Fruit fly (Drosophila melanogaster): ENCODE measurements around the gene CG13643.

CG13643 gene

dm6 chr3R:24870389-24871048 lies 35.3 kb downstream of the CG13643 start, which contains the start of gene CycB3 (continued):
- TF ChIP-seq Opbp (GFP tag; IDR thresholded peaks at IDR 0.05; ENCODE audit: partially characterized antibody) (peak; percentile 56; the same call in 2 of the 3 replicates), ara (GFP tag; IDR thresholded peaks at IDR 0.05) (no peak), CG31224 (GFP tag; IDR thresholded peaks at IDR 0.05) (no peak), Usf (GFP tag; optimal IDR thresholded peaks at IDR 0.05) (no peak), CG10543 (GFP tag; optimal IDR thresholded peaks at IDR 0.05) (no peak), vvl (GFP tag; IDR thresholded peaks at IDR 0.05) (peak; percentile 64), CG7372 (GFP tag; IDR thresholded peaks at IDR 0.05) (no peak), Xbp1 (GFP tag; optimal IDR thresholded peaks at IDR 0.05) (no peak), ham (GFP tag; IDR thresholded peaks at IDR 0.05) (no peak), CG12769 (tag; optimal IDR thresholded peaks at IDR 0.05) (no peak), CG13296 (GFP tag; optimal IDR thresholded peaks at IDR 0.05) (no peak), cwo (GFP tag; optimal IDR thresholded peaks at IDR 0.05) (no peak), Taf1 (GFP tag; IDR thresholded peaks at IDR 0.05) (no peak), tll (GFP tag; optimal IDR thresholded peaks at IDR 0.05) (peak in 1 of 2 experiments; percentile 33), CG4707 (GFP tag; optimal IDR thresholded peaks at IDR 0.05) (no peak), CG8290 (GFP tag; optimal IDR thresholded peaks at IDR 0.05) (no peak), CG8290 (tag; optimal IDR thresholded peaks at IDR 0.05) (no peak), ttk (GFP tag; IDR thresholded peaks at IDR 0.05) (peak; percentile 20; the same call in 1 of the 2 replicates), Sox100B (GFP tag; optimal IDR thresholded peaks at IDR 0.05) (no peak), CG17359 (tag; optimal IDR thresholded peaks at IDR 0.05) (no peak), CG7963 (GFP tag; IDR thresholded peaks at IDR 0.05; ENCODE audit: partially characterized antibody) (no peak), zfh1 (GFP tag; IDR thresholded peaks at IDR 0.05) (peak; percentile 43; the same call in 1 of the 3 replicates), B-H2 (GFP tag; optimal IDR thresholded peaks at IDR 0.05) (no peak), Dip2 (GFP tag; IDR thresholded peaks at IDR 0.05) (no peak), Scr (GFP tag; IDR thresholded peaks at IDR 0.05; ENCODE audit: partially characterized antibody) (peak; percentile 44; the same call in 1 of the 2 replicates), Chrac-16 (GFP tag; optimal IDR thresholded peaks at IDR 0.05) (no peak), wek (GFP tag; optimal IDR thresholded peaks at IDR 0.05) (peak; percentile 100), CG42726 (GFP tag; IDR thresholded peaks at IDR 0.05; ENCODE audit: partially characterized antibody) (0 out of 2 replicates have a peak, but pooled peaks have one; percentile 6), CG11456 (GFP tag; IDR thresholded peaks at IDR 0.05) (no peak), grau (tag; optimal IDR thresholded peaks at IDR 0.05) (peak; percentile 16), CG30020 (tag; optimal IDR thresholded peaks at IDR 0.05) (peak; percentile 8), Ptx1 (GFP tag; IDR thresholded peaks at IDR 0.05) (no peak), Hmx (GFP tag; optimal IDR thresholded peaks at IDR 0.05) (no peak), CG11560 (tag; IDR thresholded peaks at IDR 0.05) (no peak), Drgx (GFP tag; IDR thresholded peaks at IDR 0.05) (no peak), ase (GFP tag; IDR thresholded peaks at IDR 0.05) (peak; percentile 36; the same call in 1 of the 3 replicates), rib (GFP tag; IDR thresholded peaks at IDR 0.05) (no peak), CG17829 (tag; optimal IDR thresholded peaks at IDR 0.05) (peak; percentile 54), dpn (GFP tag; optimal IDR thresholded peaks at IDR 0.05) (peak in 1 of 2 experiments; percentile 2), bbx (GFP tag; IDR thresholded peaks at IDR 0.05; ENCODE audit: partially characterized antibody) (peak; percentile 50; the same call in 1 of the 2 replicates), Asciz (GFP tag; optimal IDR thresholded peaks at IDR 0.05) (no peak), luna (GFP tag; optimal IDR thresholded peaks at IDR 0.05) (no peak), Blimp-1 (GFP tag; optimal IDR thresholded peaks at IDR 0.05) (no peak), NC2β (GFP tag; optimal IDR thresholded peaks at IDR 0.05) (peak; percentile 51), CG18619 (GFP tag; optimal IDR thresholded peaks at IDR 0.05) (peak; percentile 26), grn (GFP tag; optimal IDR thresholded peaks at IDR 0.05) (no peak), lilli (GFP tag; optimal IDR thresholded peaks at IDR 0.05) (no peak), CG18599 (GFP tag; optimal IDR thresholded peaks at IDR 0.05) (no peak), CG4424 (GFP tag; optimal IDR thresholded peaks at IDR 0.05) (no peak)
